Worm (Caenorhabditis elegans) whole organism, young adult: ENCODE data around the gene Y54F10BM.22.

Experiments used
- C06A6.2 ChIP-seq: fragments of 200-800 bp; sonication (Bioruptor generic); conservative IDR thresholded peaks from 2 replicates; pipeline ENCODE4 v1.3.6; 2022; ENCODE audit warnings: missing genetic modification characterization, missing compliant biosample characterization
- F10E7.11 ChIP-seq: sonication (generic microtip); optimal IDR thresholded peaks from 2 replicates; lab custom pipeline; 2017; ENCODE audit warnings: mild to moderate bottlenecking, missing genetic modification characterization, moderate library complexity, missing compliant biosample characterization
- F33H1.4 ChIP-seq: fragments of 200-800 bp; sonication (Bioruptor generic); IDR thresholded peaks from 2 replicates; pipeline ENCODE4 v1.3.6; 2022; ENCODE audit warnings: missing genetic modification reagents, missing genetic modification characterization, missing compliant biosample characterization
- F37B4.10 ChIP-seq: fragments of 200-800 bp; sonication (Bioruptor generic); IDR thresholded peaks from 2 replicates; pipeline ENCODE4 v1.3.6; 2022; ENCODE audit warnings: missing genetic modification characterization, missing compliant biosample characterization
- F49E8.2 ChIP-seq: sonication (generic microtip); optimal IDR thresholded peaks from 3 replicates; lab custom pipeline; 2017; ENCODE audit warnings: missing genetic modification characterization, mild to moderate bottlenecking, missing compliant biosample characterization, antibody characterized with exemption, moderate library complexity; ENCODE audit not compliant: insufficient read depth
- F52B5.7 ChIP-seq: sonication (generic microtip); optimal IDR thresholded peaks from 2 replicates; lab custom pipeline; 2016; ENCODE audit warnings: mild to moderate bottlenecking, missing genetic modification characterization, missing compliant biosample characterization
- K12H6.12 ChIP-seq: fragments of 200-800 bp; sonication (Bioruptor generic); optimal IDR thresholded peaks from 2 replicates; lab custom pipeline; 2018; ENCODE audit warnings: mild to moderate bottlenecking, missing genetic modification characterization, missing compliant biosample characterization
- ama-1 ChIP-seq, 3 experiments: fragments of 150-350 bp in 1 of 3; sonication (generic microtip) in 2 of 3; optimal IDR thresholded peaks; 2 replicates each; lab custom pipeline; 2014 to 2018; ENCODE audit warnings: missing biosample characterization in 2 of 3, missing genetic modification characterization in 2 of 3, missing genetic modification reagents in 2 of 3
- atf-7 ChIP-seq: sonication (generic microtip); optimal IDR thresholded peaks from 2 replicates; lab custom pipeline; 2017; ENCODE audit warnings: mild to moderate bottlenecking, missing genetic modification characterization, missing compliant biosample characterization
- attf-3 ChIP-seq: fragments of 200-800 bp; sonication (Bioruptor generic); conservative IDR thresholded peaks from 2 replicates; pipeline ENCODE4 v1.3.6; 2022; ENCODE audit warnings: missing genetic modification reagents, missing genetic modification characterization, missing compliant biosample characterization
- attf-6 ChIP-seq: fragments of 200-800 bp; sonication (Bioruptor generic); IDR thresholded peaks from 2 replicates; pipeline ENCODE4 v1.3.6; 2022; ENCODE audit warnings: missing genetic modification reagents, missing genetic modification characterization, missing compliant biosample characterization
- ceh-100 ChIP-seq: fragments of 200-800 bp; sonication (Bioruptor generic); IDR thresholded peaks from 2 replicates; pipeline ENCODE4 v1.3.6; 2022; ENCODE audit warnings: missing genetic modification reagents, missing genetic modification characterization, missing compliant biosample characterization
- ceh-58 ChIP-seq: fragments of 200-800 bp; sonication (Bioruptor generic); IDR thresholded peaks from 2 replicates; pipeline ENCODE4 v1.3.6; 2022; ENCODE audit warnings: missing genetic modification characterization, missing compliant biosample characterization
- ceh-79 ChIP-seq: sonication (generic microtip); optimal IDR thresholded peaks from 2 replicates; lab custom pipeline; 2017; ENCODE audit warnings: mild to moderate bottlenecking, missing genetic modification characterization, missing compliant biosample characterization
- die-1 ChIP-seq: sonication (generic microtip); optimal IDR thresholded peaks from 2 replicates; lab custom pipeline; 2016; ENCODE audit warnings: missing genotype, mild to moderate bottlenecking, missing genetic modification characterization, missing compliant biosample characterization
- dpff-1 ChIP-seq: sonication (generic microtip); optimal IDR thresholded peaks from 2 replicates; lab custom pipeline; 2017; ENCODE audit warnings: mild to moderate bottlenecking, missing genetic modification characterization, missing compliant biosample characterization
- egl-18 ChIP-seq: fragments of 200-800 bp; sonication (Bioruptor generic); IDR thresholded peaks from 2 replicates; pipeline ENCODE4 v1.3.6; 2022; ENCODE audit warnings: missing genetic modification reagents, missing genetic modification characterization, missing compliant biosample characterization
- egl-44 ChIP-seq: fragments of 200-800 bp; sonication (Bioruptor generic); IDR thresholded peaks from 2 replicates; pipeline ENCODE4 v1.3.6; 2022; ENCODE audit warnings: missing genetic modification reagents, missing genetic modification characterization, missing compliant biosample characterization
- egrh-3 ChIP-seq: fragments of 200-800 bp; sonication (Bioruptor generic); IDR thresholded peaks from 2 replicates; pipeline ENCODE4 v1.3.6; 2022; ENCODE audit warnings: missing genetic modification reagents, missing genetic modification characterization, missing compliant biosample characterization
- ekl-4 ChIP-seq: fragments of 200-800 bp; sonication (Bioruptor generic); IDR thresholded peaks from 2 replicates; pipeline ENCODE4 v1.3.6; 2022; ENCODE audit warnings: missing genetic modification reagents, missing genetic modification characterization, missing compliant biosample characterization
- fkh-3 ChIP-seq: sonication (generic microtip); optimal IDR thresholded peaks from 2 replicates; lab custom pipeline; 2016; ENCODE audit warnings: mild to moderate bottlenecking, missing genetic modification characterization, missing compliant biosample characterization
- let-526 ChIP-seq: fragments of 200-800 bp; sonication (Bioruptor generic); IDR thresholded peaks from 2 replicates; pipeline ENCODE4 v1.3.6; 2022; ENCODE audit warnings: missing genetic modification reagents, missing genetic modification characterization, missing compliant biosample characterization
- lin-40 ChIP-seq: sonication (generic microtip); optimal IDR thresholded peaks from 2 replicates; lab custom pipeline; 2016; ENCODE audit warnings: missing genetic modification characterization, mild to moderate bottlenecking, missing compliant biosample characterization, missing genotype, missing genetic modification reagents
- lin-54 ChIP-seq: fragments of 200-800 bp; sonication (Bioruptor generic); optimal IDR thresholded peaks from 2 replicates; lab custom pipeline; 2018; ENCODE audit warnings: mild to moderate bottlenecking, missing genetic modification characterization, missing compliant biosample characterization
- lsl-1 ChIP-seq: fragments of 200-800 bp; sonication (Bioruptor generic); optimal IDR thresholded peaks from 2 replicates; lab custom pipeline; 2018; ENCODE audit warnings: mild to moderate bottlenecking, missing genetic modification characterization, moderate library complexity, missing compliant biosample characterization
- madf-6 ChIP-seq: fragments of 200-800 bp; sonication (Bioruptor generic); IDR thresholded peaks from 2 replicates; pipeline ENCODE4 v1.3.6; 2022; ENCODE audit warnings: missing genetic modification reagents, missing genetic modification characterization, missing compliant biosample characterization
- mcd-1 ChIP-seq: fragments of 200-800 bp; sonication (Bioruptor generic); IDR thresholded peaks from 2 replicates; pipeline ENCODE4 v1.3.6; 2022; ENCODE audit warnings: missing genetic modification reagents, missing genetic modification characterization, missing compliant biosample characterization
- mes-4 ChIP-seq: sonication (generic microtip); optimal IDR thresholded peaks from 2 replicates; lab custom pipeline; 2016; ENCODE audit warnings: missing genotype, missing genetic modification characterization, missing compliant biosample characterization
- nhr-120 ChIP-seq: fragments of 200-800 bp; sonication (Bioruptor generic); IDR thresholded peaks from 2 replicates; pipeline ENCODE4 v1.3.6; 2022; ENCODE audit warnings: missing genetic modification characterization, missing compliant biosample characterization
- rcor-1 ChIP-seq: fragments of 200-800 bp; sonication (Bioruptor generic); IDR thresholded peaks from 2 replicates; pipeline ENCODE4 v1.3.6; 2022; ENCODE audit warnings: missing genetic modification reagents, missing genetic modification characterization, missing compliant biosample characterization
- sdz-38 ChIP-seq: sonication (generic microtip); optimal IDR thresholded peaks from 2 replicates; lab custom pipeline; 2016; ENCODE audit warnings: missing genotype, missing genetic modification characterization, missing compliant biosample characterization
- sea-2 ChIP-seq: fragments of 200-800 bp; sonication (Bioruptor generic); IDR thresholded peaks from 2 replicates; pipeline ENCODE4 v1.3.6; 2022; ENCODE audit warnings: missing genetic modification characterization, missing compliant biosample characterization
- snpc-4 ChIP-seq, 5 experiments: fragments of 150-350 bp in 1 of 5; sonication (generic microtip) in 4 of 5; optimal IDR thresholded peaks; 2 replicates each; lab custom pipeline; 2014 to 2018; ENCODE audit warnings: missing genetic modification characterization in 5 of 5, missing biosample characterization in 3 of 5, antibody characterized with exemption in 2 of 5, mild to moderate bottlenecking in 2 of 5, missing compliant biosample characterization in 2 of 5, missing genotype in 2 of 5, moderate library complexity in 2 of 5, missing genetic modification reagents in 1 of 5
- tbp1 ChIP-seq: fragments of 200-800 bp; sonication (Bioruptor generic); optimal IDR thresholded peaks from 2 replicates; lab custom pipeline; 2018; ENCODE audit warnings: mild to moderate bottlenecking, missing genetic modification characterization, missing compliant biosample characterization
- tbx-9 ChIP-seq: sonication (generic microtip); optimal IDR thresholded peaks from 2 replicates; lab custom pipeline; 2016; ENCODE audit warnings: borderline replicate concordance, missing genetic modification characterization, inconsistent platforms, missing compliant biosample characterization
- zfh-2 ChIP-seq: fragments of 200-800 bp; sonication (Bioruptor generic); conservative IDR thresholded peaks from 2 replicates; pipeline ENCODE4 v1.3.6; 2022; ENCODE audit warnings: missing genetic modification reagents, missing genetic modification characterization, missing compliant biosample characterization
- ztf-3 ChIP-seq: fragments of 200-800 bp; sonication (Bioruptor generic); optimal IDR thresholded peaks from 2 replicates; lab custom pipeline; 2018; ENCODE audit warnings: mild to moderate bottlenecking, missing genetic modification characterization, missing compliant biosample characterization

The Y54F10BM.22 gene

DNA sequence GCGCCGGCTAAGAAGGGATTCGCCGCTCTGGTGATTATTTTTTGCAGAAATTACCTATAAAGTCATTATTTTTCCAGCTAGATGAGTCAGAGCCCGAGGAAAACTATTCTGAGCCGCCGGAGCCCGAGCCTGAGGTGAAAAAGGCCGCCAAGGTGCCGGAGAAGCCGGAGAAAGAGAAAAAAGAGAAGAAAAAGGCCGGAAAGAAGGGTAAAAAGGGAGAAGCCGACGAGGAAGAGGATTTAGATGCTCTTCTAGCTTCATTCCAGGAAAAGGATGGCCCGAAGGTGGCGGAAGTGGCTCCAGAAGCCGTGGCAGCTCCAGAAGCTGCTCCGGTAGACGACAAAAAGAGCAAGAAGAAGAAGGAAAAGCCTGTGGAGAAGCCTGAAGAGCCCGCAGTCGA, 34.0 kb downstream of the Y54F10BM.22 start:
- no peak for TF ChIP-seq mes-4 (tag; lab: Kevin White, UChicago)
- no peak for TF ChIP-seq egl-18 (GFP tag; lab: Robert Waterston, UW)
- TF ChIP-seq zfh-2 (GFP tag; lab: Robert Waterston, UW): peak; percentile 78
- TF ChIP-seq K12H6.12 (tag; lab: Kevin White, UChicago): no peak
- no peak for TF ChIP-seq attf-3 (GFP tag; lab: Robert Waterston, UW)
- peak; percentile 63 for TF ChIP-seq egrh-3
- TF ChIP-seq C06A6.2 (GFP tag; lab: Robert Waterston, UW): no peak
- TF ChIP-seq, all 124 proteins: peak for 2

DNA sequence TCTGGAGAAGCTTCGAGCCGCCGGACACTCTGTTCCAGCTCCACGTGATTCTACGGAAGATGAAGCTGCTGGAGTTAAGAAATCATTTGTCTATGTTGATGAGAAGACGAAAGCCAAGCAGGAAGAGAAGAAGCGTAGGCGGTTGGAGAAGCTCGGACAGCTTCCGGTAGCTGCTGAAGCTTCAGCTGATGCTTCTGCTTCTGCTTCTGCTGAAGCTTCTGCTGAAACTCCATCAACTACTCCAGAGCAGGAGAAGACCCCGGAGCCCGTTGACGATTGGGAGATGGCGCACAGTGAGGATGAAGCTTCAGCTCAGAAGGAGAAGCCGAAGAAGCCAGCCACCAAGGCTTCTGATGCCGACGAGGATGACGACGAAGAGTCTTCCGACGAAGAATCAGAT, 35.7 kb downstream of the Y54F10BM.22 start:
- TF ChIP-seq tbx-9 (no peak), egrh-3 (peak; percentile 68; the same call in 1 of the 2 replicates), F37B4.10 (GFP tag; lab: Robert Waterston, UW) (no peak)
- TF ChIP-seq, all 124 proteins: peak for 1

DNA sequence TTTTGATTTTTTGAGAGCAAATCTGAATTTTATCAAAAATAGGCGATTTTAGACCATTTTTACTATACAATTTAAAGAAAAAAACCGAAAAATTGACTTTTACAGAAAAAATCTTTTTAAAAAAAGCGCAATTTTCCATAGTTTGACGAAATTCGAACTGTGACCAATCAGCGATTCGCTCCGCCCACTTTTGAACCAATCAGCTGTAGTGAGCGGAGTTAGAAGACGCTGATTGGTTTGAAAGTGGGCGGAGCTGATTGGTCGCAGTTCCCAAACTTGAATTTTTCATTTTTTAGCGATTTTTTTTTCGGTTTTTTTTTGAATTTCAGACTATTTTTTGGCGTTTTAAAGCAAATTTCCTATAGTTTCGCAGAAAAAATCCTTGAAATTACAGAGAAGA, 44.0 kb downstream of the Y54F10BM.22 start:
- TF ChIP-seq snpc-4 (GFP tag; optimal IDR thresholded peaks at IDR 0.05; lab: Kevin White, UChicago): no peak
- no peak for TF ChIP-seq snpc-4 (tag; optimal IDR thresholded peaks at IDR 0.05; lab: Kevin White, UChicago)

DNA sequence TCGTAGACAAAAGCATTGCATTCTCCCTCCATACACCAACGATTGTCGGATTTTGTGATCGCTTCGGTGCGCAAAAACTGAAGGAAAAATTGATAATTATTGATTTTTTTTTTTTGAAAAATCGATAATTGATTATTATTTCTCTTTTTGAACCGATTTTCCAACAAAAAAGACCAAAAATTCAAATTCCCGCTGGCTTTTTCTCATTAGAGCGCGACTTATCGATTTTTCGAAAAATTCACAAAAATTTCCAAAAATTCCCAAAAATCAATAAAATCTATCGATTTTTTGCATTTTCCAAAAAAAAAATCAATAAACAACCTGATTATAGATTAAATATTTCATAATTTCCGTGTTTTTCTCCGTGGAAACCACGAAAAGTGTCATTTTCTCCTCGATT, 47.9 kb downstream of the Y54F10BM.22 start:
- TF ChIP-seq dpff-1 (tag; lab: Kevin White, UChicago): no peak
- TF ChIP-seq zfh-2 (GFP tag; lab: Robert Waterston, UW): no peak
- TF ChIP-seq F52B5.7: no peak
- TF ChIP-seq tbx-9: no peak
- TF ChIP-seq F10E7.11 (tag; lab: Kevin White, UChicago): no peak
- TF ChIP-seq tbp1 (GFP tag; lab: Kevin White, UChicago): no peak
- no peak for TF ChIP-seq sdz-38 (tag; lab: Kevin White, UChicago)
- no peak for TF ChIP-seq ceh-58 (GFP tag; lab: Robert Waterston, UW)
- TF ChIP-seq rcor-1 (GFP tag; lab: Robert Waterston, UW): no peak
- TF ChIP-seq nhr-120: no peak
- no peak for TF ChIP-seq F49E8.2 (tag; lab: Kevin White, UChicago)
- TF ChIP-seq ekl-4 (GFP tag; lab: Robert Waterston, UW): no peak
- TF ChIP-seq egl-44 (GFP tag; lab: Robert Waterston, UW): no peak
- no peak for TF ChIP-seq fkh-3
- no peak for TF ChIP-seq sea-2 (GFP tag; lab: Robert Waterston, UW)

DNA sequence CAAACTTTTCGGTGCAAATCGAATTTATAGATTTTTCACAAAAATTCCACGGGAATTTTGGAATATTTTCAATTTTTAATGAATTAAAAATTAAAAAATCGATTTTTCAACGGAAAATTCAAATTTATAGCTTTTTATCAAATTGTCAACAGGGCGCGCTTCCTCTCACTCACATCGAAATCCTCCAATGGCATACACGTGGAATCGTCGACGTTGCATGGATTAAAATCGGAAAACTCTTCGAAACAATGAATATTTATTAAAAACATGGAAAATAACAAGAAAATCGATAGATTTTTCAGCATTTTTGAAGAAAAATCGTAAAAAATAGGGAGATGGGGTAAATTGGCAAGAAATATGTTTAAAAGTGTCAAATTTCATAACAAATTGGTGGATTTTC, 48.6 kb downstream of the Y54F10BM.22 start, which contains the start of gene Y54F10BM.12:
TSS of gene Y54F10BM.12 (minus strand) at position 344 of the 400 bp plus-strand sequence.
- no peak for TF ChIP-seq ama-1 (optimal IDR thresholded peaks at IDR 0.05; lab: Kevin White, UChicago)
- TF ChIP-seq ama-1 (GFP tag; optimal IDR thresholded peaks at IDR 0.05; lab: Kevin White, UChicago): no peak
- no peak for TF ChIP-seq let-526 (GFP tag; lab: Robert Waterston, UW)
- TF ChIP-seq ceh-79 (tag; lab: Kevin White, UChicago): no peak
- TF ChIP-seq die-1 (tag; lab: Kevin White, UChicago): no peak
- no peak for TF ChIP-seq snpc-4 (GFP tag; optimal IDR thresholded peaks at IDR 0.05; lab: Kevin White, UChicago)
- TF ChIP-seq snpc-4 (tag; optimal IDR thresholded peaks at IDR 0.05; lab: Kevin White, UChicago): no peak
- TF ChIP-seq lin-40 (tag; lab: Kevin White, UChicago): no peak
- TF ChIP-seq atf-7 (tag; lab: Kevin White, UChicago): no peak

DNA sequence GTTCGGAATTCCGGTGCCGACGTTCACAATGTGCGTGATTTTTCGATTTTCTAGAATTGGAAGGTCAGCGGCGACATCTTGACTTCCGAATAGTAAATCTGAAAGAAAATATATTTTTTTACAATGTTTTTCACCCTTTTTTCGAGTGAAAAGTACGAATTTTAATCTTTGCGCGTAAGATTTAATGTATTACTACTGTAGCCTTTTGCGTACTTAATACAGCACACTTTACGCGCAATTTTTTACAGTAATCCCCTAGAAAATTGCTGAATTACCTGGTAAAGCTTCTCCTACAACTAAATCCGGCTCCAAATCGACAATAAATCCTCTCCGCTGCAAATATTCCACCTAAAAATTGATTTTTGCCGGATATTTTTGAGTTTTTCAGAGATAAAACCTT, 49.7 kb downstream of the Y54F10BM.22 start:
- TF ChIP-seq ztf-3 (GFP tag; lab: Kevin White, UChicago) (no peak), F33H1.4 (GFP tag; lab: Robert Waterston, UW) (peak; percentile 27; the same call in 1 of the 2 replicates), ceh-100 (GFP tag; lab: Robert Waterston, UW) (no peak), tbx-9 (no peak), lin-54 (GFP tag; lab: Kevin White, UChicago) (no peak), lsl-1 (GFP tag; lab: Kevin White, UChicago) (peak; percentile 77), attf-6 (GFP tag; lab: Robert Waterston, UW) (no peak), madf-6 (GFP tag; lab: Robert Waterston, UW) (peak; percentile 12; the same call in 1 of the 2 replicates), mcd-1 (peak; percentile 29; the same call in 1 of the 2 replicates)
